Fruit fly (Drosophila melanogaster) whole organism, pupa: Measurements from ENCODE around the gene Srrm1.
A peak's percentile ranks its signal among the peaks of the same experiment; 100 is the strongest.

ENCODE experiments used
- CG10348 ChIP-seq: fragments of 200-800 bp; sonication (Bioruptor generic); IDR thresholded peaks from 2 replicates; pipeline ENCODE4 v1.3.6; 2022; ENCODE audit warnings: missing biosample characterization, missing genetic modification characterization
- CG12605 ChIP-seq: fragments of 200-800 bp; sonication (Bioruptor generic); IDR thresholded peaks from 2 replicates; pipeline ENCODE4 v1.3.6; 2022; ENCODE audit warnings: missing biosample characterization, missing genetic modification characterization
- CG13204 ChIP-seq: fragments of 200-800 bp; sonication (Bioruptor generic); optimal IDR thresholded peaks from 2 replicates; lab custom pipeline; 2018; ENCODE audit warnings: missing biosample characterization, mild to moderate bottlenecking, missing genetic modification characterization, moderate library complexity
- CG14655 ChIP-seq: fragments of 200-800 bp; sonication (Bioruptor generic); optimal IDR thresholded peaks from 3 replicates; lab custom pipeline; 2017; ENCODE audit warnings: mild to moderate bottlenecking, missing biosample characterization, missing genetic modification reagents, missing genetic modification characterization
- CG17806 ChIP-seq: fragments of 200-800 bp; sonication (Bioruptor generic); optimal IDR thresholded peaks from 2 replicates; lab custom pipeline; 2018; ENCODE audit warnings: missing biosample characterization, mild to moderate bottlenecking, missing genetic modification characterization, moderate library complexity
- CG32121 ChIP-seq: fragments of 200-800 bp; sonication (Bioruptor generic); IDR thresholded peaks from 2 replicates; pipeline ENCODE4 v1.3.6; 2022; ENCODE audit warnings: missing biosample characterization, missing genetic modification characterization
- CG34367 ChIP-seq: fragments of 200-800 bp; sonication (Bioruptor generic); optimal IDR thresholded peaks from 2 replicates; lab custom pipeline; 2018; ENCODE audit warnings: missing biosample characterization, mild to moderate bottlenecking, missing genetic modification characterization
- CG4496 ChIP-seq: fragments of 200-800 bp; sonication (Bioruptor generic); IDR thresholded peaks from 3 replicates; pipeline ENCODE4 v1.3.6; 2022; ENCODE audit warnings: missing biosample characterization, missing genetic modification characterization
- CG9948 ChIP-seq: fragments of 200-800 bp; sonication (Bioruptor generic); optimal IDR thresholded peaks from 2 replicates; lab custom pipeline; 2018; ENCODE audit warnings: missing biosample characterization, mild to moderate bottlenecking, missing genetic modification characterization, moderate library complexity
- EcR ChIP-seq: fragments of 200-800 bp; sonication (Bioruptor generic); optimal IDR thresholded peaks from 3 replicates; lab custom pipeline; 2019; ENCODE audit warnings: missing biosample characterization, missing genetic modification characterization, mild to moderate bottlenecking, moderate library complexity, missing genetic modification reagents
- Ets98B ChIP-seq: fragments of 200-800 bp; sonication (Bioruptor generic); IDR thresholded peaks from 2 replicates; pipeline ENCODE4 v1.3.6; 2022; ENCODE audit warnings: missing biosample characterization, missing genetic modification characterization
- Pif1B ChIP-seq: fragments of 200-800 bp; sonication (Bioruptor generic); optimal IDR thresholded peaks from 3 replicates; lab custom pipeline; 2016; ENCODE audit warnings: missing biosample characterization, missing genetic modification characterization
- gl ChIP-seq: fragments of 200-800 bp; sonication (Bioruptor generic); optimal IDR thresholded peaks from 2 replicates; lab custom pipeline; 2018; ENCODE audit warnings: missing biosample characterization, mild to moderate bottlenecking, missing genetic modification characterization
- rn ChIP-seq: fragments of 200-800 bp; sonication (Bioruptor generic); IDR thresholded peaks from 2 replicates; pipeline ENCODE4 v1.3.6; 2022; ENCODE audit warnings: missing biosample characterization, missing genetic modification characterization

dm6 chr3L:13049671-13050070 is 13.1 kb downstream of the Srrm1 start:
- TF ChIP-seq CG9948 (tag; lab: Kevin White, UChicago): peak; percentile 57
- peak; percentile 38 for TF ChIP-seq CG17806
- peak; percentile 36 for TF ChIP-seq Pif1B (GFP tag; lab: Kevin White, UChicago)
- no peak for TF ChIP-seq CG32121 (GFP tag; lab: Robert Waterston, UW)
- TF ChIP-seq CG13204: peak; percentile 4
- TF ChIP-seq EcR (GFP tag; lab: Kevin White, UChicago): peak; percentile 16
- no peak for TF ChIP-seq CG4496
- TF ChIP-seq gl: no peak
- TF ChIP-seq rn (GFP tag; lab: Robert Waterston, UW): no peak
- no peak for TF ChIP-seq CG12605 (GFP tag; lab: Robert Waterston, UW)
- no peak for TF ChIP-seq CG14655
- no peak for TF ChIP-seq CG10348 (GFP tag; lab: Robert Waterston, UW)
- no peak for TF ChIP-seq CG34367 (tag; lab: Kevin White, UChicago)
- TF ChIP-seq Ets98B (GFP tag; lab: Robert Waterston, UW): no peak
